Worm (Caenorhabditis elegans) whole organism, L4/young adult: Measurements from ENCODE around the gene vps-60.

Experiments
- W03F9.2 ChIP-seq: fragments of 150-350 bp; optimal IDR thresholded peaks from 2 replicates; lab custom pipeline; 2014; ENCODE audit warnings: missing biosample characterization, missing genetic modification characterization
- dao-5 ChIP-seq: sonication (generic microtip); optimal IDR thresholded peaks from 2 replicates; lab custom pipeline; 2016; ENCODE audit warnings: missing genotype, missing genetic modification characterization, moderate library complexity, missing compliant biosample characterization
- him-1 ChIP-seq: sonication (generic microtip); optimal IDR thresholded peaks from 2 replicates; lab custom pipeline; 2016; ENCODE audit warnings: missing genotype, missing genetic modification reagents, missing genetic modification characterization, missing compliant biosample characterization

- TF ChIP-seq him-1 (tag; lab: Kevin White, UChicago) (no peak), W03F9.2 (tag; lab: Kevin White, UChicago) (no peak), dao-5 (tag; lab: Kevin White, UChicago) (no peak)
These were observed 13.1 kb downstream of the vps-60 start for ce11 chrV:8592691-8593307.
